Worm (Caenorhabditis elegans): ENCODE data around the gene F45D11.11.
A peak's percentile ranks its signal among the peaks of the same experiment; 100 is the strongest.

Gene F45D11.11

ce11 chrII:958618-959017, 37.4 kb downstream of the F45D11.11 start, which contains the start of gene sdz-4:
Gene sdz-4, plus strand, starts transcription at chrII:958918.
- TF ChIP-seq pqm-1 (tag; optimal IDR thresholded peaks at IDR 0.05), result no peak

- peak; percentile 26 for TF ChIP-seq elt-2 (tag; optimal IDR thresholded peaks at IDR 0.05)
Measured at ce11 chrII:954626-955025, 41.4 kb downstream of the F45D11.11 start, which contains the start of gene fbxc-7. Gene fbxc-7, plus strand, starts transcription at chrII:954926.

ce11 chrII:953052-953451, 43.0 kb downstream of the F45D11.11 start:
- TF ChIP-seq unc-62 (GFP tag; optimal IDR thresholded peaks at IDR 0.05) (no peak), ztf-11 (tag; optimal IDR thresholded peaks at IDR 0.05) (no peak), jun-1 (tag; optimal IDR thresholded peaks at IDR 0.05) (no peak), nhr-237 (tag; optimal IDR thresholded peaks at IDR 0.05) (no peak), elt-3 (tag; optimal IDR thresholded peaks at IDR 0.05) (no peak), ama-1 (optimal IDR thresholded peaks at IDR 0.05) (no peak), zag-1 (tag; optimal IDR thresholded peaks at IDR 0.05) (no peak), ZK546.5 (tag; optimal IDR thresholded peaks at IDR 0.05) (no peak), mdl-1 (tag; optimal IDR thresholded peaks at IDR 0.05) (no peak)

ce11 chrII:950374-950773, 45.6 kb downstream of the F45D11.11 start:
- no peak for TF ChIP-seq ceh-16 (tag; optimal IDR thresholded peaks at IDR 0.05)
- no peak for TF ChIP-seq egl-27 (tag; optimal IDR thresholded peaks at IDR 0.05)
- no peak for TF ChIP-seq ceh-82 (tag; optimal IDR thresholded peaks at IDR 0.05)
- no peak for TF ChIP-seq unc-39 (tag; optimal IDR thresholded peaks at IDR 0.05)
- TF ChIP-seq fkh-2 (tag; optimal IDR thresholded peaks at IDR 0.05), result no peak
- no peak for TF ChIP-seq fos-1 (tag; optimal IDR thresholded peaks at IDR 0.05)
- TF ChIP-seq egl-5 (tag; optimal IDR thresholded peaks at IDR 0.05), result no peak
- no peak for TF ChIP-seq elt-1 (tag; optimal IDR thresholded peaks at IDR 0.05)
- no peak for TF ChIP-seq nhr-77 (tag; optimal IDR thresholded peaks at IDR 0.05)
- no peak for TF ChIP-seq ceh-9 (tag; optimal IDR thresholded peaks at IDR 0.05)
- no peak for TF ChIP-seq nhr-67 (tag; optimal IDR thresholded peaks at IDR 0.05)
- TF ChIP-seq tbx-2 (tag; optimal IDR thresholded peaks at IDR 0.05), result no peak
- no peak for TF ChIP-seq elt-3 (tag; optimal IDR thresholded peaks at IDR 0.05)
- no peak for TF ChIP-seq nfya-1 (tag; optimal IDR thresholded peaks at IDR 0.05; ENCODE audit: insufficient read depth)
- no peak for TF ChIP-seq daf-12 (tag; optimal IDR thresholded peaks at IDR 0.05)

ce11 chrII:948091-948490, 47.9 kb downstream of the F45D11.11 start, which contains the start of gene fbxc-32:
Gene fbxc-32, minus strand, starts transcription at chrII:948191.
- no peak for TF ChIP-seq egl-27 (tag; optimal IDR thresholded peaks at IDR 0.05)
- no peak for TF ChIP-seq nhr-67 (tag; optimal IDR thresholded peaks at IDR 0.05)
- no peak for TF ChIP-seq nhr-76 (tag; optimal IDR thresholded peaks at IDR 0.05)
- TF ChIP-seq ceh-82 (tag; optimal IDR thresholded peaks at IDR 0.05), result no peak
- TF ChIP-seq pqm-1 (tag; optimal IDR thresholded peaks at IDR 0.05), result no peak

Data from whole organism, L3 larva.